Worm (Caenorhabditis elegans) whole organism, young adult: ENCODE measurements around the gene lys-6.

Source experiments
- B0035.1 ChIP-seq: sonication (generic microtip); optimal IDR thresholded peaks from 2 replicates; lab custom pipeline; 2016; ENCODE audit warnings: missing genetic modification characterization, mild to moderate bottlenecking, missing compliant biosample characterization, missing genotype, missing genetic modification reagents
- F37B4.10 ChIP-seq: fragments of 200-800 bp; sonication (Bioruptor generic); IDR thresholded peaks from 2 replicates; pipeline ENCODE4 v1.3.6; 2022; ENCODE audit warnings: missing genetic modification characterization, missing compliant biosample characterization
- F49E8.2 ChIP-seq: sonication (generic microtip); optimal IDR thresholded peaks from 3 replicates; lab custom pipeline; 2017; ENCODE audit warnings: missing genetic modification characterization, mild to moderate bottlenecking, missing compliant biosample characterization, antibody characterized with exemption, moderate library complexity; ENCODE audit not compliant: insufficient read depth
- F55B11.4 ChIP-seq: sonication (generic microtip); optimal IDR thresholded peaks from 2 replicates; lab custom pipeline; 2016; ENCODE audit warnings: missing compliant biosample characterization, missing genetic modification characterization, borderline replicate concordance; ENCODE audit not compliant: insufficient read depth
- Y67H2A.10 ChIP-seq: fragments of 200-800 bp; sonication (Bioruptor generic); conservative IDR thresholded peaks from 2 replicates; pipeline ENCODE4 v1.3.6; 2022; ENCODE audit warnings: missing genetic modification reagents, missing genetic modification characterization, missing compliant biosample characterization
- Y79H2A.3 ChIP-seq: fragments of 200-800 bp; sonication (Bioruptor generic); conservative IDR thresholded peaks from 2 replicates; pipeline ENCODE4 v1.3.6; 2022; ENCODE audit warnings: missing genetic modification reagents, missing genetic modification characterization, missing compliant biosample characterization
- aptf-2 ChIP-seq: fragments of 200-800 bp; sonication (Bioruptor generic); conservative IDR thresholded peaks from 2 replicates; pipeline ENCODE4 v1.3.6; 2022; ENCODE audit warnings: missing genetic modification reagents, missing genetic modification characterization, missing compliant biosample characterization
- attf-3 ChIP-seq: fragments of 200-800 bp; sonication (Bioruptor generic); conservative IDR thresholded peaks from 2 replicates; pipeline ENCODE4 v1.3.6; 2022; ENCODE audit warnings: missing genetic modification reagents, missing genetic modification characterization, missing compliant biosample characterization
- bed-2 ChIP-seq: fragments of 200-800 bp; sonication (Bioruptor generic); IDR thresholded peaks from 2 replicates; pipeline ENCODE4 v1.3.6; 2022; ENCODE audit warnings: missing genetic modification reagents, missing genetic modification characterization, missing compliant biosample characterization
- cebp-1 ChIP-seq, 2 experiments: fragments of 200-800 bp in 1 of 2; sonication (Bioruptor generic) in 1 of 2; sonication (generic microtip) in 1 of 2; IDR thresholded peaks in 1 of 2; optimal IDR thresholded peaks in 1 of 2; 2 replicates each; pipeline versions ENCODE4 v1.3.6 to Lab custom; 2017 to 2022; ENCODE audit warnings: missing compliant biosample characterization in 2 of 2, missing genetic modification characterization in 2 of 2, mild to moderate bottlenecking in 1 of 2, missing genetic modification reagents in 1 of 2, moderate library complexity in 1 of 2
- cebp-2 ChIP-seq: fragments of 200-800 bp; sonication (Bioruptor generic); IDR thresholded peaks from 2 replicates; pipeline ENCODE4 v1.3.6; 2022; ENCODE audit warnings: missing genetic modification characterization, missing compliant biosample characterization
- ceh-40 ChIP-seq: fragments of 200-800 bp; sonication (Bioruptor generic); IDR thresholded peaks from 2 replicates; pipeline ENCODE4 v1.3.6; 2022; ENCODE audit warnings: missing genetic modification characterization, missing compliant biosample characterization
- dox-1 ChIP-seq: fragments of 200-800 bp; sonication (Bioruptor generic); IDR thresholded peaks from 2 replicates; pipeline ENCODE4 v1.3.6; 2022; ENCODE audit warnings: missing genetic modification reagents, missing genetic modification characterization, missing compliant biosample characterization
- dpff-1 ChIP-seq: sonication (generic microtip); optimal IDR thresholded peaks from 2 replicates; lab custom pipeline; 2017; ENCODE audit warnings: mild to moderate bottlenecking, missing genetic modification characterization, missing compliant biosample characterization
- ekl-4 ChIP-seq: fragments of 200-800 bp; sonication (Bioruptor generic); IDR thresholded peaks from 2 replicates; pipeline ENCODE4 v1.3.6; 2022; ENCODE audit warnings: missing genetic modification reagents, missing genetic modification characterization, missing compliant biosample characterization
- gei-17 ChIP-seq: fragments of 200-800 bp; sonication (Bioruptor generic); optimal IDR thresholded peaks from 2 replicates; lab custom pipeline; 2018; ENCODE audit warnings: mild to moderate bottlenecking, missing genetic modification characterization, missing compliant biosample characterization
- hlh-26 ChIP-seq: fragments of 200-800 bp; sonication (Bioruptor generic); conservative IDR thresholded peaks from 2 replicates; pipeline ENCODE4 v1.3.6; 2022; ENCODE audit warnings: missing genetic modification reagents, missing genetic modification characterization, missing compliant biosample characterization
- hmg-1.2 ChIP-seq: fragments of 200-800 bp; sonication (Bioruptor generic); IDR thresholded peaks from 2 replicates; pipeline ENCODE4 v1.3.6; 2022; ENCODE audit warnings: missing genetic modification reagents, missing genetic modification characterization, missing compliant biosample characterization
- hmg-20 ChIP-seq: fragments of 200-800 bp; sonication (Bioruptor generic); IDR thresholded peaks from 2 replicates; pipeline ENCODE4 v1.3.6; 2022; ENCODE audit warnings: missing genetic modification reagents, missing genetic modification characterization, missing compliant biosample characterization
- hrde-1 ChIP-seq: sonication (generic microtip); optimal IDR thresholded peaks from 2 replicates; lab custom pipeline; 2016; ENCODE audit warnings: missing genetic modification characterization, mild to moderate bottlenecking, missing compliant biosample characterization, moderate library complexity, missing genotype, missing genetic modification reagents, borderline replicate concordance
- lag-1 ChIP-seq: fragments of 200-800 bp; sonication (Bioruptor generic); IDR thresholded peaks from 2 replicates; pipeline ENCODE4 v1.3.6; 2022; ENCODE audit warnings: missing genetic modification reagents, missing genetic modification characterization, missing compliant biosample characterization
- lin-35 ChIP-seq, 3 experiments: fragments of 150-350 bp in 2 of 3; sonication (generic microtip) in 1 of 3; optimal IDR thresholded peaks; 2 replicates each; lab custom pipeline; 2014 to 2018; ENCODE audit warnings: missing biosample characterization in 3 of 3, missing genetic modification characterization in 3 of 3, missing genetic modification reagents in 3 of 3
- lir-1 ChIP-seq: fragments of 200-800 bp; sonication (Bioruptor generic); conservative IDR thresholded peaks from 2 replicates; pipeline ENCODE4 v1.3.6; 2022; ENCODE audit warnings: missing genetic modification reagents, missing genetic modification characterization, missing compliant biosample characterization
- lsy-27 ChIP-seq: sonication (generic microtip); optimal IDR thresholded peaks from 2 replicates; lab custom pipeline; 2017; ENCODE audit warnings: missing genetic modification characterization, mild to moderate bottlenecking, missing compliant biosample characterization, antibody characterized with exemption, missing genotype, borderline replicate concordance; ENCODE audit not compliant: insufficient read depth
- madf-3 ChIP-seq: fragments of 200-800 bp; sonication (Bioruptor generic); IDR thresholded peaks from 2 replicates; pipeline ENCODE4 v1.3.6; 2022; ENCODE audit warnings: missing genetic modification reagents, missing genetic modification characterization, missing compliant biosample characterization
- madf-6 ChIP-seq: fragments of 200-800 bp; sonication (Bioruptor generic); IDR thresholded peaks from 2 replicates; pipeline ENCODE4 v1.3.6; 2022; ENCODE audit warnings: missing genetic modification reagents, missing genetic modification characterization, missing compliant biosample characterization
- nfya-1 ChIP-seq: sonication (generic microtip); optimal IDR thresholded peaks from 2 replicates; lab custom pipeline; 2017; ENCODE audit warnings: antibody characterized with exemption, missing compliant biosample characterization, missing genetic modification characterization, borderline replicate concordance; ENCODE audit not compliant: insufficient read depth
- nfyb-1 ChIP-seq: fragments of 200-800 bp; sonication (Bioruptor generic); IDR thresholded peaks from 2 replicates; pipeline ENCODE4 v1.3.6; 2022; ENCODE audit warnings: missing genetic modification reagents, missing genetic modification characterization, missing compliant biosample characterization
- nhr-120 ChIP-seq: fragments of 200-800 bp; sonication (Bioruptor generic); IDR thresholded peaks from 2 replicates; pipeline ENCODE4 v1.3.6; 2022; ENCODE audit warnings: missing genetic modification characterization, missing compliant biosample characterization
- nhr-179 ChIP-seq: sonication (generic microtip); optimal IDR thresholded peaks from 2 replicates; lab custom pipeline; 2016; ENCODE audit warnings: mild to moderate bottlenecking, missing genetic modification characterization, missing compliant biosample characterization
- nhr-80 ChIP-seq: sonication (generic microtip); optimal IDR thresholded peaks from 2 replicates; lab custom pipeline; 2016; ENCODE audit warnings: missing genetic modification characterization, missing compliant biosample characterization
- pha-4 ChIP-seq: fragments of 150-350 bp; sonication (generic microtip); optimal IDR thresholded peaks from 2 replicates; lab custom pipeline; 2014; ENCODE audit warnings: missing biosample characterization, missing genetic modification reagents, missing genetic modification characterization
- repo-1 ChIP-seq: sonication (generic microtip); optimal IDR thresholded peaks from 2 replicates; lab custom pipeline; 2017; ENCODE audit warnings: mild to moderate bottlenecking, missing genetic modification characterization, missing compliant biosample characterization
- sea-2 ChIP-seq: fragments of 200-800 bp; sonication (Bioruptor generic); IDR thresholded peaks from 2 replicates; pipeline ENCODE4 v1.3.6; 2022; ENCODE audit warnings: missing genetic modification characterization, missing compliant biosample characterization
- snpc-1.3 ChIP-seq: sonication (generic microtip); optimal IDR thresholded peaks from 2 replicates; lab custom pipeline; 2017; ENCODE audit warnings: missing genetic modification characterization, mild to moderate bottlenecking, missing compliant biosample characterization, antibody characterized with exemption, moderate library complexity, missing genotype, missing genetic modification reagents; ENCODE audit not compliant: insufficient read depth
- snpc-3.4 ChIP-seq: sonication (generic microtip); optimal IDR thresholded peaks from 2 replicates; lab custom pipeline; 2017; ENCODE audit warnings: missing genetic modification characterization, mild to moderate bottlenecking, missing compliant biosample characterization, antibody characterized with exemption, moderate library complexity, missing genotype, missing genetic modification reagents
- snpc-4 ChIP-seq, 5 experiments: fragments of 150-350 bp in 1 of 5; sonication (generic microtip) in 4 of 5; optimal IDR thresholded peaks; 2 replicates each; lab custom pipeline; 2014 to 2018; ENCODE audit warnings: missing genetic modification characterization in 5 of 5, missing biosample characterization in 3 of 5, antibody characterized with exemption in 2 of 5, mild to moderate bottlenecking in 2 of 5, missing compliant biosample characterization in 2 of 5, missing genotype in 2 of 5, moderate library complexity in 2 of 5, missing genetic modification reagents in 1 of 5
- sptf-2 ChIP-seq: fragments of 200-800 bp; sonication (Bioruptor generic); optimal IDR thresholded peaks from 2 replicates; lab custom pipeline; 2018; ENCODE audit warnings: mild to moderate bottlenecking, missing genetic modification characterization, missing compliant biosample characterization
- ztf-25 ChIP-seq: fragments of 200-800 bp; sonication (Bioruptor generic); IDR thresholded peaks from 2 replicates; pipeline ENCODE4 v1.3.6; 2022; ENCODE audit warnings: missing genetic modification reagents, missing genetic modification characterization, missing compliant biosample characterization
- ztf-26 ChIP-seq: sonication (generic microtip); optimal IDR thresholded peaks from 2 replicates; lab custom pipeline; 2017; ENCODE audit warnings: missing genetic modification characterization, missing compliant biosample characterization
- ztf-3 ChIP-seq: fragments of 200-800 bp; sonication (Bioruptor generic); optimal IDR thresholded peaks from 2 replicates; lab custom pipeline; 2018; ENCODE audit warnings: mild to moderate bottlenecking, missing genetic modification characterization, missing compliant biosample characterization
- ztf-6 ChIP-seq: fragments of 200-800 bp; sonication (Bioruptor generic); IDR thresholded peaks from 2 replicates; pipeline ENCODE4 v1.3.6; 2022; ENCODE audit warnings: missing genetic modification reagents, missing genetic modification characterization, missing compliant biosample characterization

Gene lys-6

DNA sequence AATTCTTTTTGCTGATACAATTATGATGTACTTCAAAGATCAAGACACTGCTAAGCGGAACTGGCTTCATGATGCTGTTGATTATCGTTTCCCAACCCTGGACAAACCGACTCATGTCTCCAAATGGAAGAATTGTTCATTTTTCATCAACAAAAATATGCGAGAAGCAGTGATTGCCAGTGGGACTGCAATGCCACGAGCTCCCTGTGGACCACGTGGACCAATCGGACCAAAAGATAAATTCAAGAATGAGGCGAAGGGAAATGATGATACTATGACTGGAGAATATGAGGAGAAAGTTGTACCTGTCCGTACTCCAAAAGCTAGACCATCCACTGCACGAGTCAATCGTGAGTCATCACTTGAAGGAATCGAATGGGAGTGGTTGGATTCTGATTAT, 41.3 kb downstream of the lys-6 start:
- TF ChIP-seq Y79H2A.3 (GFP tag; lab: Robert Waterston, UW) (no peak), hmg-1.2 (no peak), sea-2 (GFP tag; lab: Robert Waterston, UW) (no peak), F49E8.2 (tag; lab: Kevin White, UChicago) (no peak), aptf-2 (GFP tag; lab: Robert Waterston, UW) (no peak), repo-1 (tag; lab: Kevin White, UChicago) (peak; percentile 0), snpc-4 (GFP tag; optimal IDR thresholded peaks at IDR 0.05; lab: Kevin White, UChicago) (no peak), snpc-4 (tag; optimal IDR thresholded peaks at IDR 0.05; lab: Kevin White, UChicago) (no peak)

DNA sequence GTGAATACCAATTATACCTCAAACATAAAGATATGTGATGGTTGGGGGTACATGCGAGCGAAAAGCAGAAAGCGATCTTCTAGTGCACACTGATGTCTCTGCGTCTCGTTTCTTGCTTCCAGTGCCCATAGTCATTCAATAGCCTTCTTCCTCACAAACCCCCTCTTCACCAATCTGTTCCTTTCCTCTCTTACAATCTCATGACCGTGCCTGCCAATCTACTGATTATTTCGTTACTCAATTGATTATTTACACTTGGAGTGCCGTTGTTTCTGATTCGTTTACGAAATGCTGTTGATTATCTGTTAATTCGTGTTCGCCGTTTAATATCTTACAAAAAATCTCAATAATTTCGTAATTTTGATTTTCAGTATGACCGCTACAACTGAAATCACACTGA, 42.9 kb downstream of the lys-6 start:
- TF ChIP-seq madf-6 (GFP tag; lab: Robert Waterston, UW) = no peak
- no peak for TF ChIP-seq B0035.1 (tag; lab: Kevin White, UChicago)
- TF ChIP-seq hrde-1 (tag; lab: Kevin White, UChicago) = no peak
- no peak for TF ChIP-seq lin-35 (GFP tag; optimal IDR thresholded peaks at IDR 0.05; lab: Kevin White, UChicago)
- peak; percentile 53 for TF ChIP-seq nhr-80 (tag; lab: Kevin White, UChicago)
- no peak for TF ChIP-seq ceh-40 (GFP tag; lab: Robert Waterston, UW)
- no peak for TF ChIP-seq ztf-6 (GFP tag; lab: Robert Waterston, UW)
- no peak for TF ChIP-seq snpc-3.4 (tag; lab: Kevin White, UChicago)
- TF ChIP-seq cebp-1 (GFP tag; IDR thresholded peaks at IDR 0.05; lab: Robert Waterston, UW) = no peak
- peak; percentile 52 for TF ChIP-seq cebp-1 (tag; optimal IDR thresholded peaks at IDR 0.05; lab: Kevin White, UChicago)
- TF ChIP-seq nhr-179 (tag; lab: Kevin White, UChicago) = no peak
- TF ChIP-seq snpc-1.3 (tag; lab: Kevin White, UChicago) = no peak
- no peak for TF ChIP-seq ekl-4 (GFP tag; lab: Robert Waterston, UW)
- TF ChIP-seq hlh-26 (GFP tag; lab: Robert Waterston, UW) = no peak
- no peak for TF ChIP-seq gei-17 (GFP tag; lab: Kevin White, UChicago)
- no peak for TF ChIP-seq hmg-1.2
- 0 out of 2 replicates have a peak, but pooled peaks have one; percentile 21 for TF ChIP-seq attf-3 (GFP tag; lab: Robert Waterston, UW)
- no peak for TF ChIP-seq F55B11.4 (tag; lab: Kevin White, UChicago)
- no peak for TF ChIP-seq ztf-25 (GFP tag; lab: Robert Waterston, UW)
- no peak for TF ChIP-seq cebp-2 (GFP tag; lab: Robert Waterston, UW)
- no peak for TF ChIP-seq nhr-120 (GFP tag; lab: Robert Waterston, UW)
- no peak for TF ChIP-seq madf-3 (GFP tag; lab: Robert Waterston, UW)
- TF ChIP-seq lag-1 (GFP tag; lab: Robert Waterston, UW) = no peak
- no peak for TF ChIP-seq sea-2 (GFP tag; lab: Robert Waterston, UW)
- TF ChIP-seq lsy-27 = no peak
- TF ChIP-seq nfya-1 (tag; lab: Kevin White, UChicago) = no peak
- peak; percentile 21; the same call in 1 of the 2 replicates for TF ChIP-seq dox-1 (GFP tag; lab: Robert Waterston, UW)
- TF ChIP-seq, all 124 proteins: peak for 4

DNA sequence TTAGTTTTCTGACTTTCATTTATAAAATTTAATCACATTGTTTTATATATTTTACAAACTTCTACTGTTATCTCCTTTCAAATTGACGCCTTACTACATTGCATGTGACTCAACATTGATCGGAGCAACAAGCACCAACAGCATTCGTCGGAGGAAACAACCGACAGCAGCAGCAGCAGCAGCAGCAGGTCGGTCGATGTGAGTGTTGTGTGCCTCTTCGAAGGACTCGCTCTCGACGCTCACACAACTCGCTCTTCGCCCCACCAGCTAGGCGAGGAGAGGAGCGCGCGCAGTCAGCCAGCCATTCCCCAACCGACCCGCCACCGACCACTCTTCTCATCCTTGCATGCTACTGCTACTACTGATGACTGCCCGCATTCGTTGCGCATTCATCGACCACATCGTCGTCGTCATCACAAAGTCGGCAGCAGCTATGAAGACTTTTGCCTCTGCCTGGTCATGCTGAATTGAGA, 43.8 kb downstream of the lys-6 start, which contains the start of gene F12F6.1:
F12F6.1 (plus strand) TSS at position 51 of the 473 bp plus-strand sequence.
- TF ChIP-seq lir-1 (GFP tag; lab: Robert Waterston, UW) = no peak
- no peak for TF ChIP-seq nfyb-1 (GFP tag; lab: Robert Waterston, UW)
- TF ChIP-seq ekl-4 (GFP tag; lab: Robert Waterston, UW) = 0 out of 2 replicates have a peak, but pooled peaks have one; percentile 16
- no peak for TF ChIP-seq sptf-2 (GFP tag; lab: Kevin White, UChicago)
- TF ChIP-seq nfya-1 (tag; lab: Kevin White, UChicago) = no peak
- TF ChIP-seq madf-6 (GFP tag; lab: Robert Waterston, UW) = no peak
- TF ChIP-seq ztf-26 = no peak
- no peak for TF ChIP-seq Y67H2A.10 (GFP tag; lab: Robert Waterston, UW)
- TF ChIP-seq F37B4.10 = 0 out of 2 replicates have a peak, but pooled peaks have one; percentile 16
- TF ChIP-seq cebp-2 (GFP tag; lab: Robert Waterston, UW) = no peak
- no peak for TF ChIP-seq dpff-1 (tag; lab: Kevin White, UChicago)
- TF ChIP-seq nhr-80 (tag; lab: Kevin White, UChicago) = peak; percentile 7
- TF ChIP-seq hmg-20 (GFP tag; lab: Robert Waterston, UW) = 0 out of 2 replicates have a peak, but pooled peaks have one; percentile 36
- no peak for TF ChIP-seq pha-4 (tag; lab: Kevin White, UChicago)
- TF ChIP-seq dox-1 (GFP tag; lab: Robert Waterston, UW) = no peak
- no peak for TF ChIP-seq bed-2 (GFP tag; lab: Robert Waterston, UW)
- no peak for TF ChIP-seq ztf-3 (GFP tag; lab: Kevin White, UChicago)
